Fruit fly (Drosophila melanogaster): ENCODE measurements around the gene CG13949.

DNA sequence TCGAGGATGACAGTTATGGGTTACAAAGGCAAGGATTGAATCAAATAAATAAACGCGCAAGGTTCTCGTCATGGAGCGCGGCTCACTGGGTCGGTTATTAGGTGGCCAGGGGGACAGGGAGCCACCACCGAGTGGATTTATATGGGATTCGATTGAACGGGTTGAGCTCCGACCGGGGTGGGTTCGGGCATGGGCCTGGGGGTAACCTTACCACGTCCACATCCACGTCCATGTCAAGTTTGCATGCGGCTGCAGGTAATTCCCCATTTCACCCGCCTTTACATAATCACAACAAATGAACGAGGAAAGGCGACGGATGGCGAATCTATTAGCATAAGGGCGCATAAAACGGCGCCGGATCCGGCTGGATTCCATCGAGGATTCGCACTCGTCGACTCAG is 4.8 kb downstream of the CG13949 start, which contains the start of gene CG13950:
- TF ChIP-seq gl (tag; optimal IDR thresholded peaks at IDR 0.05) = no peak
- TF ChIP-seq Pif1B (GFP tag; optimal IDR thresholded peaks at IDR 0.05) = no peak
- TF ChIP-seq CG13204 (GFP tag; optimal IDR thresholded peaks at IDR 0.05) = no peak
- no peak for TF ChIP-seq EcR (GFP tag; optimal IDR thresholded peaks at IDR 0.05)
- no peak for TF ChIP-seq CG10348 (GFP tag; IDR thresholded peaks at IDR 0.05)
- TF ChIP-seq Pif1A (GFP tag; optimal IDR thresholded peaks at IDR 0.05) = no peak
- no peak for TF ChIP-seq CG12605 (GFP tag; IDR thresholded peaks at IDR 0.05)
- TF ChIP-seq CG15710 (tag; optimal IDR thresholded peaks at IDR 0.05) = no peak

Measured in whole organism, pupa.